Worm (Caenorhabditis elegans): ENCODE measurements around the gene R03G8.1.

DNA sequence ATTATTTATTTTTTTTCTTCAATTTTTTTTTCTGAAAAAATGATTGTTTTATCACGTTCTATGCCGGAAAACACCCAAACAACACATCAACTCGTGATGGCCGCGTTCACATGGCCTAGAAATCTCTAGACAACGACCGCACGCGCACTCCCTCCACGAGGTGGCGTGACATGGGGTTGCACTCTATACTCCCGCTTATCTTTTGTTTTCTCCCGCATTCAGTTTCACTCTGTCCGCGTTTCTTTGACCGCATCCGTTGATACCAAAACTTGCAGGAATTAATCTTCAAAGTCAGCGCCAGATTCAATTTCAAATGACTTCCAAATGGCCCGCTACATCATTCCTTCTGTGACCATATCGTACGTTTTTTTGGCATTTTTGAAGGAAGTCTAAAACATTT, 20.6 kb downstream of the R03G8.1 start, which contains the start of gene F17H10.1:
- TF ChIP-seq ztf-11 (tag; optimal IDR thresholded peaks at IDR 0.05), result no peak
- TF ChIP-seq unc-62 (GFP tag; optimal IDR thresholded peaks at IDR 0.05), result no peak
- TF ChIP-seq daf-12 (tag; optimal IDR thresholded peaks at IDR 0.05), result no peak
- TF ChIP-seq tbx-2 (tag; optimal IDR thresholded peaks at IDR 0.05), result no peak
- no peak for TF ChIP-seq ceh-9 (tag; optimal IDR thresholded peaks at IDR 0.05)
- no peak for TF ChIP-seq fkh-10 (GFP tag; optimal IDR thresholded peaks at IDR 0.05)
